Fruit fly (Drosophila melanogaster): ENCODE results near the gene Spindly.

The Spindly gene

dm6 chr2L:3539996-3540395 lies 9.9 kb upstream of the Spindly start (continued):
- TF ChIP-seq sug (tag; optimal IDR thresholded peaks at IDR 0.05) (peak; percentile 26), ase (GFP tag; IDR thresholded peaks at IDR 0.05) (no peak), maf-S (GFP tag; optimal IDR thresholded peaks at IDR 0.05) (no peak), CG7839 (tag; optimal IDR thresholded peaks at IDR 0.05) (no peak), CG12155 (GFP tag; optimal IDR thresholded peaks at IDR 0.05) (no peak), ewg (GFP tag; optimal IDR thresholded peaks at IDR 0.05) (peak; percentile 37), hkb (optimal IDR thresholded peaks at IDR 0.05) (no peak), hkb (GFP tag; IDR thresholded peaks at IDR 0.05) (no peak), CG7987 (GFP tag; optimal IDR thresholded peaks at IDR 0.05) (no peak), pros (GFP tag; optimal IDR thresholded peaks at IDR 0.05) (no peak), Rfx (GFP tag; IDR thresholded peaks at IDR 0.05) (no peak), Gug (GFP tag; IDR thresholded peaks at IDR 0.05) (no peak), bcd (GFP tag; optimal IDR thresholded peaks at IDR 0.05) (no peak), CG1233 (GFP tag; optimal IDR thresholded peaks at IDR 0.05) (no peak), CG1602 (GFP tag; optimal IDR thresholded peaks at IDR 0.05) (no peak), jumu (GFP tag; optimal IDR thresholded peaks at IDR 0.05) (no peak), sna (GFP tag; IDR thresholded peaks at IDR 0.05; ENCODE audit: partially characterized antibody) (no peak), CG14710 (tag; optimal IDR thresholded peaks at IDR 0.05) (no peak), CG10462 (GFP tag; optimal IDR thresholded peaks at IDR 0.05) (no peak), Nf-YC (tag; optimal IDR thresholded peaks at IDR 0.05) (peak; percentile 98), CG12219 (GFP tag; optimal IDR thresholded peaks at IDR 0.05) (no peak), CG11398 (GFP tag; optimal IDR thresholded peaks at IDR 0.05) (no peak), kay (GFP tag; optimal IDR thresholded peaks at IDR 0.05) (no peak), CG10959 (GFP tag; IDR thresholded peaks at IDR 0.05) (no peak), repo (GFP tag; optimal IDR thresholded peaks at IDR 0.05) (no peak), Jarid2 (GFP tag; optimal IDR thresholded peaks at IDR 0.05) (peak; percentile 36), Usf (GFP tag; optimal IDR thresholded peaks at IDR 0.05) (no peak), slou (GFP tag; optimal IDR thresholded peaks at IDR 0.05) (no peak), z (GFP tag; IDR thresholded peaks at IDR 0.05) (peak; percentile 89), Opbp (GFP tag; IDR thresholded peaks at IDR 0.05; ENCODE audit: partially characterized antibody) (peak; percentile 38; the same call in 1 of the 3 replicates), gsb-n (tag; optimal IDR thresholded peaks at IDR 0.05) (no peak), CG10267 (tag; optimal IDR thresholded peaks at IDR 0.05) (no peak), CHES-1-like (GFP tag; optimal IDR thresholded peaks at IDR 0.05) (no peak), CG17802 (tag; optimal IDR thresholded peaks at IDR 0.05) (no peak), Nf-YA (GFP tag; IDR thresholded peaks at IDR 0.05) (peak; percentile 87), Deaf1 (tag; optimal IDR thresholded peaks at IDR 0.05) (peak; percentile 63), CG6272 (GFP tag; IDR thresholded peaks at IDR 0.05) (no peak), btn (GFP tag; optimal IDR thresholded peaks at IDR 0.05) (no peak), CG8281 (tag; optimal IDR thresholded peaks at IDR 0.05) (no peak), CG10431 (GFP tag; optimal IDR thresholded peaks at IDR 0.05) (no peak), CG6683 (GFP tag; optimal IDR thresholded peaks at IDR 0.05) (no peak), Nf-YB (GFP tag; optimal IDR thresholded peaks at IDR 0.05) (peak; percentile 97), Sox102F (GFP tag; optimal IDR thresholded peaks at IDR 0.05) (no peak), Mrtf (GFP tag; IDR thresholded peaks at IDR 0.05) (no peak), MESR4 (GFP tag; optimal IDR thresholded peaks at IDR 0.05) (no peak), otp (GFP tag; IDR thresholded peaks at IDR 0.05) (0 out of 3 replicates have a peak, but pooled peaks have one; percentile 23), Pdp1 (GFP tag; optimal IDR thresholded peaks at IDR 0.05) (peak in 1 of 2 experiments; percentile 78), Oaz (GFP tag; IDR thresholded peaks at IDR 0.05) (no peak), chinmo (GFP tag; IDR thresholded peaks at IDR 0.05; ENCODE audit: partially characterized antibody) (0 out of 4 replicates have a peak, but pooled peaks have one; percentile 10), CG14667 (GFP tag; IDR thresholded peaks at IDR 0.05) (no peak), Ravus (GFP tag; IDR thresholded peaks at IDR 0.05) (no peak)

All from whole organism, embryonic.